Worm (Caenorhabditis elegans) whole organism, late embryonic: ENCODE measurements around the gene srg-41.

Experiments used
- C38D4.7 ChIP-seq: fragments of 200-800 bp; sonication (Bioruptor generic); optimal IDR thresholded peaks from 2 replicates; lab custom pipeline; 2018; ENCODE audit warnings: mild to moderate bottlenecking, missing genetic modification characterization, moderate library complexity, missing compliant biosample characterization
- K02D7.2 ChIP-seq: sonication (generic microtip); optimal IDR thresholded peaks from 2 replicates; lab custom pipeline; 2017; ENCODE audit warnings: mild to moderate bottlenecking, missing genetic modification characterization, missing compliant biosample characterization
- T23F11.4 ChIP-seq: fragments of 200-800 bp; sonication (Bioruptor generic); optimal IDR thresholded peaks from 2 replicates; lab custom pipeline; 2018; ENCODE audit warnings: mild to moderate bottlenecking, missing genetic modification characterization, missing compliant biosample characterization
- Y22D7AL.16 ChIP-seq: sonication (generic microtip); optimal IDR thresholded peaks from 2 replicates; lab custom pipeline; 2016; ENCODE audit warnings: missing genetic modification characterization, missing compliant biosample characterization
- ceh-18 ChIP-seq: sonication (generic microtip); optimal IDR thresholded peaks from 2 replicates; lab custom pipeline; 2016; ENCODE audit warnings: missing genetic modification characterization, missing compliant biosample characterization
- ceh-22 ChIP-seq: sonication (generic microtip); optimal IDR thresholded peaks from 2 replicates; lab custom pipeline; 2017; ENCODE audit warnings: missing biosample characterization, missing genetic modification characterization
- ceh-30 ChIP-seq: fragments of 150-350 bp; optimal IDR thresholded peaks from 2 replicates; lab custom pipeline; 2014; ENCODE audit warnings: missing biosample characterization, missing genetic modification characterization
- ceh-31 ChIP-seq: sonication (generic microtip); optimal IDR thresholded peaks from 2 replicates; lab custom pipeline; 2016; ENCODE audit warnings: missing genetic modification characterization, missing compliant biosample characterization
- ceh-34 ChIP-seq: sonication (generic microtip); optimal IDR thresholded peaks from 2 replicates; lab custom pipeline; 2016; ENCODE audit warnings: mild to moderate bottlenecking, missing genetic modification characterization, missing compliant biosample characterization
- ceh-45 ChIP-seq: fragments of 200-800 bp; sonication (Bioruptor generic); IDR thresholded peaks from 2 replicates; pipeline ENCODE4 v1.3.6; 2022; ENCODE audit warnings: missing genetic modification reagents, missing genetic modification characterization, missing compliant biosample characterization
- ceh-48 ChIP-seq: sonication (generic microtip); optimal IDR thresholded peaks from 2 replicates; lab custom pipeline; 2016; ENCODE audit warnings: missing genetic modification characterization, inconsistent platforms, missing compliant biosample characterization
- ceh-9 ChIP-seq: sonication (generic microtip); optimal IDR thresholded peaks from 2 replicates; lab custom pipeline; 2016; ENCODE audit warnings: mild to moderate bottlenecking, missing genetic modification characterization, inconsistent platforms, missing compliant biosample characterization
- dmd-4 ChIP-seq: sonication (generic microtip); optimal IDR thresholded peaks from 2 replicates; lab custom pipeline; 2016; ENCODE audit warnings: borderline replicate concordance, missing genetic modification characterization, missing compliant biosample characterization
- dve-1 ChIP-seq: sonication (generic microtip); optimal IDR thresholded peaks from 2 replicates; lab custom pipeline; 2017; ENCODE audit warnings: antibody characterized with exemption, mild to moderate bottlenecking, missing genetic modification characterization, missing compliant biosample characterization
- elt-2 ChIP-seq: sonication (generic microtip); optimal IDR thresholded peaks from 2 replicates; lab custom pipeline; 2016; ENCODE audit warnings: missing genetic modification reagents, missing genetic modification characterization, missing compliant biosample characterization
- ets-4 ChIP-seq: sonication (generic microtip); optimal IDR thresholded peaks from 2 replicates; lab custom pipeline; 2016; ENCODE audit warnings: missing genetic modification characterization, missing compliant biosample characterization
- fax-1 ChIP-seq: sonication (generic microtip); optimal IDR thresholded peaks from 2 replicates; lab custom pipeline; 2016; ENCODE audit warnings: missing genotype, missing genetic modification characterization, missing compliant biosample characterization
- gmeb-2 ChIP-seq: sonication (generic microtip); optimal IDR thresholded peaks from 2 replicates; lab custom pipeline; 2016; ENCODE audit warnings: missing genetic modification characterization, inconsistent platforms, missing compliant biosample characterization
- hlh-13 ChIP-seq: fragments of 200-800 bp; sonication (Bioruptor generic); optimal IDR thresholded peaks from 2 replicates; lab custom pipeline; 2018; ENCODE audit warnings: mild to moderate bottlenecking, missing genetic modification characterization, missing compliant biosample characterization
- hlh-30 ChIP-seq: sonication (generic microtip); optimal IDR thresholded peaks from 2 replicates; lab custom pipeline; 2017; ENCODE audit warnings: antibody characterized with exemption, missing genetic modification characterization, missing compliant biosample characterization; ENCODE audit not compliant: insufficient read depth
- lin-11 ChIP-seq: fragments of 200-800 bp; sonication (Bioruptor generic); optimal IDR thresholded peaks from 2 replicates; lab custom pipeline; 2018; ENCODE audit warnings: mild to moderate bottlenecking, missing genetic modification characterization, missing compliant biosample characterization
- madf-2 ChIP-seq: sonication (generic microtip); optimal IDR thresholded peaks from 2 replicates; lab custom pipeline; 2017; ENCODE audit warnings: missing genetic modification characterization, missing compliant biosample characterization
- nhr-11 ChIP-seq: fragments of 150-350 bp; optimal IDR thresholded peaks from 2 replicates; lab custom pipeline; 2014; ENCODE audit warnings: missing biosample characterization, missing genetic modification characterization
- pat-9 ChIP-seq: fragments of 200-800 bp; sonication (Bioruptor generic); optimal IDR thresholded peaks from 2 replicates; lab custom pipeline; 2018; ENCODE audit warnings: mild to moderate bottlenecking, missing genetic modification characterization, moderate library complexity, missing compliant biosample characterization
- pax-1 ChIP-seq: fragments of 150-350 bp; optimal IDR thresholded peaks from 2 replicates; lab custom pipeline; 2014; ENCODE audit warnings: missing biosample characterization, missing genetic modification characterization
- pha-4 ChIP-seq: fragments of 150-350 bp; optimal IDR thresholded peaks from 2 replicates; lab custom pipeline; 2018; ENCODE audit warnings: missing biosample characterization, missing genetic modification reagents, missing genetic modification characterization
- pqm-1 ChIP-seq: sonication (generic microtip); optimal IDR thresholded peaks from 2 replicates; lab custom pipeline; 2016; ENCODE audit warnings: missing genetic modification characterization, missing compliant biosample characterization
- pros-1 ChIP-seq: fragments of 150-350 bp; optimal IDR thresholded peaks from 2 replicates; lab custom pipeline; 2014; ENCODE audit warnings: missing biosample characterization, missing genetic modification reagents, missing genetic modification characterization
- rnt-1 ChIP-seq: sonication (generic microtip); optimal IDR thresholded peaks from 2 replicates; lab custom pipeline; 2016; ENCODE audit warnings: missing genetic modification characterization, missing compliant biosample characterization
- sdc-2 ChIP-seq: sonication (generic microtip); optimal IDR thresholded peaks from 2 replicates; lab custom pipeline; 2016; ENCODE audit warnings: missing genotype, missing genetic modification characterization, missing compliant biosample characterization
- sox-2 ChIP-seq: fragments of 200-800 bp; sonication (Bioruptor generic); IDR thresholded peaks from 2 replicates; pipeline ENCODE4 v1.3.6; 2022; ENCODE audit warnings: missing genetic modification reagents, missing genetic modification characterization, missing compliant biosample characterization
- sox-4 ChIP-seq: sonication (generic microtip); optimal IDR thresholded peaks from 2 replicates; lab custom pipeline; 2017; ENCODE audit warnings: mild to moderate bottlenecking, missing genetic modification characterization, inconsistent platforms, missing compliant biosample characterization
- syd-9 ChIP-seq: sonication (generic microtip); optimal IDR thresholded peaks from 2 replicates; lab custom pipeline; 2016; ENCODE audit warnings: mild to moderate bottlenecking, missing genetic modification characterization, moderate library complexity, missing compliant biosample characterization
- tbx-7 ChIP-seq: sonication (generic microtip); optimal IDR thresholded peaks from 2 replicates; lab custom pipeline; 2016; ENCODE audit warnings: missing genotype, missing genetic modification characterization, missing compliant biosample characterization
- ttx-3 ChIP-seq: sonication (generic microtip); optimal IDR thresholded peaks from 2 replicates; lab custom pipeline; 2016; ENCODE audit warnings: missing genetic modification reagents, missing genetic modification characterization, missing compliant biosample characterization
- unc-42 ChIP-seq: sonication (generic microtip); optimal IDR thresholded peaks from 2 replicates; lab custom pipeline; 2016; ENCODE audit warnings: missing genotype, missing genetic modification characterization, missing compliant biosample characterization
- unc-55 ChIP-seq: sonication (generic microtip); optimal IDR thresholded peaks from 2 replicates; lab custom pipeline; 2017; ENCODE audit warnings: missing biosample characterization, missing genetic modification reagents, missing genetic modification characterization
- zip-5 ChIP-seq: sonication (generic microtip); optimal IDR thresholded peaks from 2 replicates; lab custom pipeline; 2016; ENCODE audit warnings: missing genetic modification characterization, missing compliant biosample characterization

The srg-41 gene

DNA sequence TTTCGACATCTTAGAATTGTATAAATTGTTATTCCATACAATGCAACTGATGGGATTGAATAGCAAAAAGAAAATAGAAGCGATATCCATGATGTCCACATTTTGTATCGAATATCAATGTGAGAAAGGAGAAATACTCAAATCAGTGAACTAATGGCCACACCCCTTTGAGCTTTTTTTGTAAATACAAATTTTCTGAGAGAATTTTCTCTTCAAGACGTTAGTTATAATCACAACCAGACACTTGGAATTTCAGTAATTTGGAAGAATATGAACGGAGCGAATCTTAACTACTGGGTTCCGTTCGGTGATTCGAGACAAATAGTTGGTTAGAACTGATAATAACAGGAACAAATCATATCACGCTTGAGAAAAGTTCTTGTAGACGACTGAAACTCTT, at the start of gene srg-41:
TSS of gene srg-41 (minus strand) at position 101 of the 400 bp plus-strand sequence.
- no peak for TF ChIP-seq sox-2 (GFP tag; lab: Robert Waterston, UW)
- TF ChIP-seq ceh-18: no peak
- TF ChIP-seq dve-1 (tag; lab: Kevin White, UChicago): no peak
- TF ChIP-seq ceh-31 (tag; lab: Kevin White, UChicago): no peak
- no peak for TF ChIP-seq fax-1 (tag; lab: Kevin White, UChicago)
- TF ChIP-seq sox-4 (tag; lab: Kevin White, UChicago): no peak
- TF ChIP-seq gmeb-2 (tag; lab: Kevin White, UChicago): no peak
- TF ChIP-seq K02D7.2 (tag; lab: Kevin White, UChicago): no peak
- no peak for TF ChIP-seq syd-9
- TF ChIP-seq nhr-11 (tag; lab: Kevin White, UChicago): no peak
- TF ChIP-seq hlh-13 (GFP tag; lab: Kevin White, UChicago): no peak
- TF ChIP-seq tbx-7 (tag; lab: Kevin White, UChicago): no peak
- TF ChIP-seq pqm-1 (tag; lab: Kevin White, UChicago): no peak
- TF ChIP-seq dmd-4 (tag; lab: Kevin White, UChicago): no peak
- TF ChIP-seq, all 69 proteins: peak for 0

DNA sequence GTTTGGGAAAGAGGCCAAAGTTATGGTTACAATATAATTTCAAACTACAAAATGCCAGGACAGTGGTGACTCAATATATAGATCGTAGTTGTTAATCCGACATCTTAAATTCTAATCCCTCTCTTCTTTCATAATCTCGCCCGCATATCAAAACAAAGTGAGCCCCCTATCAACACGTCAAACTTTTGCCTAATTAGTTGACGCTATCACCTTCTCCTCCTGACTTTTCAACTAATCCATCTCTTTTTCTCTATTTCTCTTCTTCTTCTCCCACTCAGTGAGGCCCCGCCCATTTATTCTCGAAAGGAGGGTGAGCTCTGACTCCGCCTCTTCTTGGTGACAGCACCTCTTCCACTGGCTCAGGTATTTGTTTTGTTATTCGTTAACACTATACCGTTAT, 49.6 kb upstream of the srg-41 start:
- TF ChIP-seq Y22D7AL.16 (no peak), T23F11.4 (GFP tag; lab: Kevin White, UChicago) (no peak), rnt-1 (tag; lab: Kevin White, UChicago) (no peak), K02D7.2 (tag; lab: Kevin White, UChicago) (no peak), dmd-4 (tag; lab: Kevin White, UChicago) (no peak), elt-2 (no peak), pha-4 (no peak), ceh-22 (no peak), pqm-1 (tag; lab: Kevin White, UChicago) (no peak), sox-2 (GFP tag; lab: Robert Waterston, UW) (no peak), lin-11 (tag; lab: Kevin White, UChicago) (no peak), unc-42 (tag; lab: Kevin White, UChicago) (no peak), sdc-2 (tag; lab: Kevin White, UChicago) (no peak)

DNA sequence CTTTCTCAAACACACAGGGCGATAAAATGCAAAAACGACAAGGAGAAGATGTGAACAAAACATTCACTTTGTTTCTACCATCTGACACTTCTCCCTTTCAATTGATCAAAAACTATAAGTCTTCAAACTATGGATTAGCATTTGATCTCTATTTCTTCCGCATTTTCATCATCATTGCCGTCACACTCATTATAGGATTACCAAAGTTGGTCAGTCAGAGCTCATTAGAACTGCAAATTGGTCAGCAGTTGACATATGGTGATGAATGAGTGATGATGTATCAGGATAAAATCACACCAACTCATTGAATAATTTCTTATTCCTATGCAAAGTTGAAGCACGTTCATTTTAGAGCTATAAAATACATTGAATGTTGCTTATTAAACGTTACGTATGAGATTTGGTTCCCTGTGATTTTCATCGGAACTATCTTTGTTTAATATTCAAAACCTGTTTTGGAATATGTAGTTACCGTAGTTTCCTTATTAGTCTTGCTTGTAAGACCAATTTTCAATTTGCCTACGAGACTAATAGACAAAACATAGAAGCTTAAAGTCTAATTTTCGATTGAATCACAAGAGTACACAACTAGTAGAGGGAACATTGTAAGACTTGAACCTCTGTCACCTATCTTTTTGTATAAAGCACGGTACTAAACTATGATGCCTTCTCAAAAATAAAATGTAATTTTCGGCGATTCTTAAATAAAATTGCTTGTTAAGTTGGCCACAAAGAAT, 47.9 kb upstream of the srg-41 start:
- no peak for TF ChIP-seq ceh-45 (GFP tag; lab: Robert Waterston, UW)
- no peak for TF ChIP-seq ceh-48 (tag; lab: Kevin White, UChicago)
- no peak for TF ChIP-seq pros-1 (tag; lab: Kevin White, UChicago)
- no peak for TF ChIP-seq pqm-1 (tag; lab: Kevin White, UChicago)
- no peak for TF ChIP-seq sox-4 (tag; lab: Kevin White, UChicago)
- TF ChIP-seq ets-4 (tag; lab: Kevin White, UChicago): no peak
- TF ChIP-seq ceh-30 (tag; lab: Kevin White, UChicago): no peak
- TF ChIP-seq ttx-3 (tag; lab: Kevin White, UChicago): no peak
- TF ChIP-seq unc-55 (GFP tag; lab: Kevin White, UChicago): no peak
- no peak for TF ChIP-seq ceh-34
- TF ChIP-seq pat-9: no peak
- TF ChIP-seq C38D4.7 (GFP tag; lab: Kevin White, UChicago): no peak

DNA sequence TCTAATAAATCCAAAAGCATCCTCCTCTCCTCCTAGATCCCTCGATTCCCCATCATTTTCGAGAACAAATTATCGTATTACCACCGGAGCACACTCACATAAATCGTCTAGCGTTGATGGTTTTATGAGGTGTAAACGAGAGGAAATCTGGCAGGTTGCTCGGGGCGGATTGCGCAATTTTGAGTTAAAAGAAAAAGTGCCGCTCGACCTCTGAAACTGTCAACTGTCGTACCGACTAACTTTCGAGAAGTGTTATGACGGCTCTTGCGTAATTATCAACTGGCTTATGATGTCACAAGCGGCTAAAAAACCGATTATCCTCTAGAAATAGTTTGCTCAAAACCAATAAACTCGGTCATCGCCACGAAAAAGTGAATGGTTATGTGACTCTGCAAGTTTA, 44.8 kb upstream of the srg-41 start:
- TF ChIP-seq ceh-9 (tag; lab: Kevin White, UChicago): no peak
- no peak for TF ChIP-seq zip-5 (tag; lab: Kevin White, UChicago)
- no peak for TF ChIP-seq rnt-1 (tag; lab: Kevin White, UChicago)
- TF ChIP-seq madf-2 (tag; lab: Kevin White, UChicago): no peak
- TF ChIP-seq ceh-30 (tag; lab: Kevin White, UChicago): no peak
- no peak for TF ChIP-seq ceh-34
- no peak for TF ChIP-seq pha-4
- no peak for TF ChIP-seq pax-1 (tag; lab: Kevin White, UChicago)
- no peak for TF ChIP-seq hlh-30 (tag; lab: Kevin White, UChicago)
- no peak for TF ChIP-seq sdc-2 (tag; lab: Kevin White, UChicago)
- TF ChIP-seq C38D4.7 (GFP tag; lab: Kevin White, UChicago): no peak
